Worm (Caenorhabditis elegans): Measurements from ENCODE around the gene Y55F3C.10.

- TF ChIP-seq lin-39 (tag; optimal IDR thresholded peaks at IDR 0.05) (no peak), mdl-1 (tag; optimal IDR thresholded peaks at IDR 0.05) (no peak), pqm-1 (tag; optimal IDR thresholded peaks at IDR 0.05) (no peak), lir-3 (tag; optimal IDR thresholded peaks at IDR 0.05) (no peak), ceh-82 (tag; optimal IDR thresholded peaks at IDR 0.05) (no peak), duxl-1 (tag; optimal IDR thresholded peaks at IDR 0.05; ENCODE audit: poor library complexity) (no peak), hlh-30 (tag; optimal IDR thresholded peaks at IDR 0.05; ENCODE audit: insufficient read depth) (no peak), snpc-4 (tag; optimal IDR thresholded peaks at IDR 0.05) (no peak), nhr-111 (GFP tag; optimal IDR thresholded peaks at IDR 0.05) (no peak), madf-9 (GFP tag; conservative IDR thresholded peaks at IDR 0.05) (no peak), spr-3 (GFP tag; optimal IDR thresholded peaks at IDR 0.05) (no peak), pha-4 (GFP tag; IDR thresholded peaks at IDR 0.05) (no peak), pha-4 (tag; optimal IDR thresholded peaks at IDR 0.05) (no peak), nhr-77 (tag; optimal IDR thresholded peaks at IDR 0.05) (no peak)
Measured at ce11 chrIV:730937-731336, 11.7 kb upstream of the Y55F3C.10 start, which contains the start of gene srt-24.

Measured in whole organism, L4 larva.